Worm (Caenorhabditis elegans) whole organism, L2 larva: ENCODE measurements around the gene wht-2.

ENCODE experiments used
- ZK546.5 ChIP-seq: sonication (generic microtip); optimal IDR thresholded peaks from 2 replicates; lab custom pipeline; 2017; ENCODE audit warnings: missing biosample characterization, missing genetic modification characterization
- egl-27 ChIP-seq: sonication (generic microtip); optimal IDR thresholded peaks from 3 replicates; lab custom pipeline; 2017; ENCODE audit warnings: missing biosample characterization, missing genetic modification reagents, missing genetic modification characterization
- nhr-25 ChIP-seq: fragments of 150-350 bp; sonication (generic microtip); optimal IDR thresholded peaks from 3 replicates; lab custom pipeline; 2014; ENCODE audit warnings: missing biosample characterization, missing genetic modification characterization
- unc-62 ChIP-seq: fragments of 150-350 bp; optimal IDR thresholded peaks from 2 replicates; lab custom pipeline; 2014; ENCODE audit warnings: missing biosample characterization, missing genetic modification reagents, missing genetic modification characterization
- zag-1 ChIP-seq: fragments of 150-350 bp; optimal IDR thresholded peaks from 2 replicates; lab custom pipeline; 2014; ENCODE audit warnings: missing biosample characterization, missing genetic modification characterization

DNA sequence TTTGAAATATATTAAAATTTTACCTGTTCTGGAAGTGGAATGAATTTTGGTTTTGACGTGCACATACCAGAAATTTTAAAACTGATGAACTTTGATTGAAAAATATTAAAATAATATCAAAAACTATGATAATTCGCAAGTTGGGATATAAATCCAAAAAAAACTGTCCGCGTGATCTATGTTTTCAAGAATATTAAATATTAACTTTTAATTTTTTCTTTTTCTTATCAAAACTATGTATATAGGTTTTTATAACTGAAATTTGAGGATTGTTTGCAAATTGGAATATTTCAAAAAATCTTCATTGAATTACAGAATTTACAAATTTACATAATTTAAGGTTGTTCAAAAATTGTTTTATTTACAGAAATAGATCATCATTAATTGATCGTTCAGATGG, 5.1 kb upstream of the wht-2 start, which contains the start of gene C10C6.3:
- TF ChIP-seq egl-27 (tag; lab: Kevin White, UChicago) (no peak), unc-62 (GFP tag; lab: Kevin White, UChicago) (no peak), zag-1 (no peak), ZK546.5 (no peak), nhr-25 (tag; lab: Kevin White, UChicago) (no peak)
